Worm (Caenorhabditis elegans) whole organism, L3 larva: ENCODE results near the gene C02E7.8.

ENCODE experiments used
- R02D3.7 ChIP-seq: fragments of 150-350 bp; optimal IDR thresholded peaks from 2 replicates; lab custom pipeline; 2014; ENCODE audit warnings: missing biosample characterization, missing genetic modification characterization
- ZK546.5 ChIP-seq: sonication (generic microtip); optimal IDR thresholded peaks from 2 replicates; lab custom pipeline; 2017; ENCODE audit warnings: missing biosample characterization, missing genetic modification characterization
- aly-2 ChIP-seq: fragments of 150-350 bp; optimal IDR thresholded peaks from 2 replicates; lab custom pipeline; 2014; ENCODE audit warnings: missing biosample characterization, missing genetic modification characterization
- ama-1 ChIP-seq: fragments of 150-350 bp; optimal IDR thresholded peaks from 2 replicates; lab custom pipeline; 2018
- ceh-16 ChIP-seq: sonication (generic microtip); optimal IDR thresholded peaks from 2 replicates; lab custom pipeline; 2017; ENCODE audit warnings: missing biosample characterization, missing genetic modification characterization
- ceh-28 ChIP-seq: fragments of 150-350 bp; optimal IDR thresholded peaks from 2 replicates; lab custom pipeline; 2014; ENCODE audit warnings: missing biosample characterization, missing genetic modification reagents, missing genetic modification characterization
- ceh-82 ChIP-seq: fragments of 150-350 bp; optimal IDR thresholded peaks from 2 replicates; lab custom pipeline; 2014; ENCODE audit warnings: missing biosample characterization, missing genetic modification characterization
- daf-12 ChIP-seq: fragments of 150-350 bp; optimal IDR thresholded peaks from 2 replicates; lab custom pipeline; 2014; ENCODE audit warnings: missing biosample characterization, missing genetic modification reagents, missing genetic modification characterization
- egl-27 ChIP-seq: sonication (generic microtip); optimal IDR thresholded peaks from 4 replicates; lab custom pipeline; 2017; ENCODE audit warnings: missing biosample characterization, missing genetic modification reagents, missing genetic modification characterization
- egl-5 ChIP-seq: fragments of 150-350 bp; optimal IDR thresholded peaks from 2 replicates; lab custom pipeline; 2017; ENCODE audit warnings: missing biosample characterization, missing genetic modification reagents, missing genetic modification characterization, inconsistent platforms
- elt-1 ChIP-seq: fragments of 150-350 bp; optimal IDR thresholded peaks from 2 replicates; lab custom pipeline; 2014; ENCODE audit warnings: missing biosample characterization, missing genetic modification characterization
- elt-2 ChIP-seq: sonication (generic microtip); optimal IDR thresholded peaks from 2 replicates; lab custom pipeline; 2016; ENCODE audit warnings: missing genetic modification reagents, mild to moderate bottlenecking, missing genetic modification characterization, missing compliant biosample characterization
- eor-1 ChIP-seq, 2 experiments: fragments of 150-350 bp; optimal IDR thresholded peaks; 2 replicates each; lab custom pipeline; 2014 to 2018; ENCODE audit warnings: missing biosample characterization in 2 of 2, missing genetic modification characterization in 2 of 2
- fkh-10 ChIP-seq: sonication (generic microtip); optimal IDR thresholded peaks from 2 replicates; lab custom pipeline; 2017; ENCODE audit warnings: missing biosample characterization, missing genetic modification reagents, missing genetic modification characterization
- fkh-2 ChIP-seq: fragments of 150-350 bp; optimal IDR thresholded peaks from 2 replicates; lab custom pipeline; 2014; ENCODE audit warnings: missing biosample characterization, missing genetic modification reagents, missing genetic modification characterization
- lin-15B ChIP-seq: fragments of 150-350 bp; optimal IDR thresholded peaks from 2 replicates; lab custom pipeline; 2014; ENCODE audit warnings: missing biosample characterization, missing genetic modification characterization
- lsy-12 ChIP-seq: sonication (generic microtip); optimal IDR thresholded peaks from 2 replicates; lab custom pipeline; 2016; ENCODE audit warnings: mild to moderate bottlenecking, missing genetic modification characterization, missing compliant biosample characterization
- mdl-1 ChIP-seq: fragments of 150-350 bp; optimal IDR thresholded peaks from 2 replicates; lab custom pipeline; 2014; ENCODE audit warnings: missing biosample characterization, missing genetic modification characterization
- mml-1 ChIP-seq: fragments of 150-350 bp; sonication (generic microtip); optimal IDR thresholded peaks from 3 replicates; lab custom pipeline; 2014; ENCODE audit warnings: missing biosample characterization, missing genetic modification characterization
- nfya-1 ChIP-seq: sonication (generic microtip); optimal IDR thresholded peaks from 2 replicates; lab custom pipeline; 2017; ENCODE audit warnings: missing genetic modification characterization, mild to moderate bottlenecking, missing compliant biosample characterization, antibody characterized with exemption, moderate library complexity; ENCODE audit not compliant: insufficient read depth
- nhr-11 ChIP-seq: fragments of 150-350 bp; optimal IDR thresholded peaks from 2 replicates; lab custom pipeline; 2014; ENCODE audit warnings: missing biosample characterization, missing genetic modification characterization
- nhr-23 ChIP-seq: fragments of 150-350 bp; optimal IDR thresholded peaks from 2 replicates; lab custom pipeline; 2014; ENCODE audit warnings: missing biosample characterization, missing genetic modification reagents, missing genetic modification characterization
- nhr-237 ChIP-seq: fragments of 150-350 bp; optimal IDR thresholded peaks from 2 replicates; lab custom pipeline; 2014; ENCODE audit warnings: missing biosample characterization, missing genetic modification characterization
- nhr-25 ChIP-seq: sonication (generic microtip); optimal IDR thresholded peaks from 2 replicates; lab custom pipeline; 2017; ENCODE audit warnings: missing biosample characterization, missing genetic modification characterization
- nhr-28 ChIP-seq: fragments of 150-350 bp; optimal IDR thresholded peaks from 2 replicates; lab custom pipeline; 2014; ENCODE audit warnings: missing biosample characterization, missing genetic modification characterization
- nhr-43 ChIP-seq: sonication (generic microtip); optimal IDR thresholded peaks from 2 replicates; lab custom pipeline; 2016; ENCODE audit warnings: mild to moderate bottlenecking, missing genetic modification characterization, missing compliant biosample characterization; ENCODE audit not compliant: poor library complexity, severe bottlenecking
- nhr-67 ChIP-seq: fragments of 150-350 bp; optimal IDR thresholded peaks from 2 replicates; lab custom pipeline; 2014; ENCODE audit warnings: missing biosample characterization, missing genetic modification characterization
- nhr-76 ChIP-seq: fragments of 150-350 bp; sonication (generic microtip); optimal IDR thresholded peaks from 5 replicates; lab custom pipeline; 2014; ENCODE audit warnings: missing biosample characterization, missing genetic modification characterization
- nhr-77 ChIP-seq: fragments of 150-350 bp; optimal IDR thresholded peaks from 2 replicates; lab custom pipeline; 2014; ENCODE audit warnings: missing biosample characterization, missing genetic modification characterization
- pha-4 ChIP-seq: fragments of 150-350 bp; optimal IDR thresholded peaks from 2 replicates; lab custom pipeline; 2014; ENCODE audit warnings: missing biosample characterization, missing genetic modification reagents, missing genetic modification characterization
- pqm-1 ChIP-seq: fragments of 150-350 bp; optimal IDR thresholded peaks from 2 replicates; lab custom pipeline; 2017; ENCODE audit warnings: missing biosample characterization, missing genetic modification characterization, inconsistent platforms
- sea-2 ChIP-seq: fragments of 150-350 bp; sonication (generic microtip); optimal IDR thresholded peaks from 4 replicates; lab custom pipeline; 2014; ENCODE audit warnings: missing biosample characterization, missing genetic modification reagents, missing genetic modification characterization
- skn-1 ChIP-seq: fragments of 150-350 bp; optimal IDR thresholded peaks from 2 replicates; lab custom pipeline; 2014; ENCODE audit warnings: missing biosample characterization, missing genetic modification characterization
- snpc-4 ChIP-seq: fragments of 150-350 bp; optimal IDR thresholded peaks from 2 replicates; lab custom pipeline; 2014; ENCODE audit warnings: missing biosample characterization, missing genetic modification characterization
- tbx-2 ChIP-seq: sonication (generic microtip); optimal IDR thresholded peaks from 2 replicates; lab custom pipeline; 2016; ENCODE audit warnings: mild to moderate bottlenecking, missing genetic modification characterization, missing compliant biosample characterization
- unc-62 ChIP-seq: fragments of 150-350 bp; sonication (generic microtip); optimal IDR thresholded peaks from 4 replicates; lab custom pipeline; 2014; ENCODE audit warnings: missing biosample characterization, missing genetic modification reagents, missing genetic modification characterization
- zag-1 ChIP-seq: fragments of 150-350 bp; optimal IDR thresholded peaks from 2 replicates; lab custom pipeline; 2014; ENCODE audit warnings: missing biosample characterization, missing genetic modification characterization
- ztf-11 ChIP-seq: fragments of 150-350 bp; optimal IDR thresholded peaks from 2 replicates; lab custom pipeline; 2014; ENCODE audit warnings: missing biosample characterization, missing genetic modification characterization
- ztf-4 ChIP-seq: fragments of 150-350 bp; optimal IDR thresholded peaks from 2 replicates; lab custom pipeline; 2014; ENCODE audit warnings: missing biosample characterization, missing genetic modification characterization

The C02E7.8 gene

DNA sequence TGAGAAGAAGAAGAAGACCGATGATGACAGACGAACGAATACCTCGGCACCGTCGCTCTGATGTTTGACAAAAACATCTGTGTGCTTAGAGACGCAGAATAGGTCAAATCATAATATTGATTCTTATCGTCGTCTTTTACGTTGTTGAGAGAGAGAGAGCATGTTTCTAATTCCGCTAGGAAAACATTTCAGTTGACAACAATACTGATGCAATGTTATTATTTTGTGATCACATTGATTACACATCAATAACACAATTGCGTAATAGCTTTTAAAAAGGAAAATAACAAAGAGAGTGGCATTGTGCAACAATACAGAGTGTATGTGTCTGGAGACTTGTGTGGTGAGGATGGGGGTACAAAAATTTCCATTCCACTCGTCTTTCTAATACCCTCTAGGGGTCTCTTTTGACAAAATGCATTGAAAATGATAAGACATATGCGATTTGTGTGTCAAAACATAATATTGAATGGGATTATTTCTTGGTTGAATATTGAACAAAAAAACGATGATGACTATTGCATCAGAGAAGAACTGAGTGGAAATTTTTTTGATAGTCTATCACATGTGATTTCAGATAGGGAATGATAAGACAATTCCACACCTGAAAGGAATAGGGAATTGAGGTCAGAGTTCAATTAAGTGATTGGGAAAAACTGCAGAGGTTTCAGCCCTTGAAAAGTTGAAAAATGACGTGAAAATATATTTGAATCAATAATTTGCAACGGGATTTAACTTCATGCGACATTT lies 44.3 kb upstream of the C02E7.8 start:
- no peak for TF ChIP-seq ceh-28 (tag; lab: Kevin White, UChicago)
- no peak for TF ChIP-seq snpc-4
- TF ChIP-seq ceh-82 (tag; lab: Kevin White, UChicago): no peak
- no peak for TF ChIP-seq egl-27 (tag; lab: Kevin White, UChicago)
- TF ChIP-seq ZK546.5: no peak
- TF ChIP-seq nhr-76: no peak
- no peak for TF ChIP-seq lin-15B
- TF ChIP-seq lsy-12 (tag; lab: Kevin White, UChicago): no peak
- no peak for TF ChIP-seq sea-2 (GFP tag; lab: Kevin White, UChicago)
- TF ChIP-seq nhr-23: no peak
- no peak for TF ChIP-seq ceh-16 (tag; lab: Kevin White, UChicago)
- no peak for TF ChIP-seq nhr-67 (tag; lab: Kevin White, UChicago)
- TF ChIP-seq nhr-237 (tag; lab: Kevin White, UChicago): no peak
- TF ChIP-seq mml-1 (tag; lab: Kevin White, UChicago): no peak
- TF ChIP-seq pqm-1 (tag; lab: Kevin White, UChicago): peak; percentile 5
- no peak for TF ChIP-seq eor-1 (tag; optimal IDR thresholded peaks at IDR 0.05; lab: Kevin White, UChicago)
- no peak for TF ChIP-seq nfya-1 (tag; lab: Kevin White, UChicago)
- no peak for TF ChIP-seq mdl-1
- TF ChIP-seq nhr-77 (tag; lab: Kevin White, UChicago): no peak
- peak; percentile 86 for TF ChIP-seq skn-1 (tag; lab: Kevin White, UChicago)
- TF ChIP-seq ama-1: no peak
- TF ChIP-seq egl-5: no peak
- no peak for TF ChIP-seq nhr-28 (tag; lab: Kevin White, UChicago)
- peak; percentile 78 for TF ChIP-seq pha-4 (tag; lab: Kevin White, UChicago)
- TF ChIP-seq tbx-2 (tag; lab: Kevin White, UChicago): no peak
- peak; percentile 85 for TF ChIP-seq elt-2 (tag; lab: Kevin White, UChicago)
- no peak for TF ChIP-seq fkh-10 (GFP tag; lab: Kevin White, UChicago)
- no peak for TF ChIP-seq unc-62
- no peak for TF ChIP-seq aly-2 (tag; lab: Kevin White, UChicago)
- TF ChIP-seq nhr-43 (tag; lab: Kevin White, UChicago): no peak
- no peak for TF ChIP-seq elt-1 (tag; lab: Kevin White, UChicago)
- no peak for TF ChIP-seq fkh-2 (tag; lab: Kevin White, UChicago)

DNA sequence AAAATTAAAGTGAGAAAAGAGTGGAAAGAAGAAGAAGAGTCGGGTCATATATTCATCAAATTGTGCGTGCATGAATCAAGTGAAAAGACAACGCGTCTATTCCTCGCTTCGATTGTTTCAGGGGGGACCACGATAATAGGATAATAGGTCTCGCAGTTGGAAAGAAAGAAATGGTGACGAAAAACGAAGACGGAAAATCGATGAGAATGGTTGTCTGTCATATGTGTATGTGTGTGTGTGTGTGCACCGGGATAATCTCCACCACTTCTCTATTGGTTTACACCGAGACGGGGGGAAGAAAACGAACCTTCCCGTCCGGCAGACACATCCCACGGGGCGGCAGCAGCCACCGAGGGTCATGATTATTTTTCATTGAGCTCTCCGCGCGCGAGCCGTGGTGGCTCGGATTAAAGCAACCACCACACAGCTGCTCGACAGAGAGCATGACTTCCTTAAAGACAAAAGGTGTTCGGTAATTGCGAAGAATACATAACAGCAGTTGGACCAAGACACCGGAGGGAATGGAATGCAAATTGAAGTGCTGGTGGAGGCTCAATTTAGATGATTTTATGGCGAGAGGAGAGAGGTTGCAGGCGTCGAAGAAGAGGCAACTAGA lies 43.5 kb upstream of the C02E7.8 start:
- TF ChIP-seq mdl-1 (no peak), nhr-25 (tag; lab: Kevin White, UChicago) (no peak), ama-1 (peak; percentile 57), nhr-28 (tag; lab: Kevin White, UChicago) (no peak)

DNA sequence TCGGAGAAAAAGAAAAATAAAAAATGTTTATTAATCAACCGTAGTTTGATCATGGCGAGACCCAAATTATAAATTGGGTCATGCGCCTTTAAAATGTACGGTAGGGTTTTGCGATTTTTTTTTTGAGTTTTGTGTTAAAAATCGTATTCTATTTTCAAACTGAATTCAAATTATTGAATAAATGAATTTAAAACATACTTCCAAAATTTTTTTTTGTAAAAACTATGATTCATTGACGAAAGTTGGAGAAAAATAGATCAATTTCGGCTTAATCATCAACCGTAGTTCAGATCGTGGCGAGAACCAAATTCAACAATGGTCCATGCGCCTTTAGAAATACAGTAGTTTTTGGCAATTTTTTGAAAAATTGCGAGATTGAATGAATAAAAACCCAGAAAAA lies 43.0 kb upstream of the C02E7.8 start:
- TF ChIP-seq egl-27 (tag; lab: Kevin White, UChicago) (no peak), skn-1 (tag; lab: Kevin White, UChicago) (no peak), ceh-16 (tag; lab: Kevin White, UChicago) (no peak), pha-4 (tag; lab: Kevin White, UChicago) (no peak), ztf-4 (no peak), ztf-11 (no peak), snpc-4 (no peak), zag-1 (tag; lab: Kevin White, UChicago) (no peak), nhr-43 (tag; lab: Kevin White, UChicago) (no peak), elt-2 (tag; lab: Kevin White, UChicago) (no peak), daf-12 (tag; lab: Kevin White, UChicago) (no peak), nhr-11 (tag; lab: Kevin White, UChicago) (no peak), ZK546.5 (no peak), R02D3.7 (tag; lab: Kevin White, UChicago) (no peak), nhr-77 (tag; lab: Kevin White, UChicago) (no peak), nfya-1 (tag; lab: Kevin White, UChicago) (no peak), aly-2 (tag; lab: Kevin White, UChicago) (no peak), egl-5 (no peak)
- TF ChIP-seq, all 47 proteins: peak for 0
